Worm (Caenorhabditis elegans) whole organism, young adult: Measurements from ENCODE around the gene clec-231.
"Not testable (repeated sequence)": the region's sequence is repeated elsewhere in the genome, so short reads cannot be mapped to it uniquely, and the experiment has no call there.

Source experiments
- B0261.1 ChIP-seq: sonication (generic microtip); optimal IDR thresholded peaks from 2 replicates; lab custom pipeline; 2016; ENCODE audit warnings: mild to moderate bottlenecking, missing genetic modification characterization, moderate library complexity, missing compliant biosample characterization
- T07F8.4 ChIP-seq: sonication (generic microtip); optimal IDR thresholded peaks from 2 replicates; lab custom pipeline; 2016; ENCODE audit warnings: mild to moderate bottlenecking, missing genetic modification characterization, moderate library complexity, missing compliant biosample characterization
- Y53G8AR.9 ChIP-seq: fragments of 200-800 bp; sonication (Bioruptor generic); conservative IDR thresholded peaks from 2 replicates; pipeline ENCODE4 v1.3.6; 2022; ENCODE audit warnings: missing genetic modification reagents, missing genetic modification characterization, missing compliant biosample characterization
- Y79H2A.3 ChIP-seq: fragments of 200-800 bp; sonication (Bioruptor generic); conservative IDR thresholded peaks from 2 replicates; pipeline ENCODE4 v1.3.6; 2022; ENCODE audit warnings: missing genetic modification reagents, missing genetic modification characterization, missing compliant biosample characterization
- ZK185.1 ChIP-seq: sonication (generic microtip); optimal IDR thresholded peaks from 2 replicates; lab custom pipeline; 2016; ENCODE audit warnings: mild to moderate bottlenecking, missing genetic modification characterization, missing compliant biosample characterization; ENCODE audit not compliant: poor library complexity, severe bottlenecking
- akir-1 ChIP-seq: fragments of 200-800 bp; sonication (Bioruptor generic); optimal IDR thresholded peaks from 2 replicates; lab custom pipeline; 2018; ENCODE audit warnings: mild to moderate bottlenecking, missing genetic modification characterization, moderate library complexity, missing compliant biosample characterization
- aptf-2 ChIP-seq: fragments of 200-800 bp; sonication (Bioruptor generic); conservative IDR thresholded peaks from 2 replicates; pipeline ENCODE4 v1.3.6; 2022; ENCODE audit warnings: missing genetic modification reagents, missing genetic modification characterization, missing compliant biosample characterization
- attf-5 ChIP-seq: fragments of 200-800 bp; sonication (Bioruptor generic); optimal IDR thresholded peaks from 2 replicates; lab custom pipeline; 2018; ENCODE audit warnings: mild to moderate bottlenecking, missing genetic modification characterization, missing compliant biosample characterization
- bed-2 ChIP-seq: fragments of 200-800 bp; sonication (Bioruptor generic); IDR thresholded peaks from 2 replicates; pipeline ENCODE4 v1.3.6; 2022; ENCODE audit warnings: missing genetic modification reagents, missing genetic modification characterization, missing compliant biosample characterization
- cebp-1 ChIP-seq, 2 experiments: fragments of 200-800 bp in 1 of 2; sonication (Bioruptor generic) in 1 of 2; sonication (generic microtip) in 1 of 2; IDR thresholded peaks in 1 of 2; optimal IDR thresholded peaks in 1 of 2; 2 replicates each; pipeline versions ENCODE4 v1.3.6 to Lab custom; 2017 to 2022; ENCODE audit warnings: missing compliant biosample characterization in 2 of 2, missing genetic modification characterization in 2 of 2, mild to moderate bottlenecking in 1 of 2, missing genetic modification reagents in 1 of 2, moderate library complexity in 1 of 2
- cebp-2 ChIP-seq: fragments of 200-800 bp; sonication (Bioruptor generic); IDR thresholded peaks from 2 replicates; pipeline ENCODE4 v1.3.6; 2022; ENCODE audit warnings: missing genetic modification characterization, missing compliant biosample characterization
- ceh-27 ChIP-seq: fragments of 200-800 bp; sonication (Bioruptor generic); optimal IDR thresholded peaks from 2 replicates; lab custom pipeline; 2018; ENCODE audit warnings: mild to moderate bottlenecking, missing genetic modification characterization, moderate library complexity, missing compliant biosample characterization
- chd-7 ChIP-seq: sonication (generic microtip); optimal IDR thresholded peaks from 2 replicates; lab custom pipeline; 2016; ENCODE audit warnings: mild to moderate bottlenecking, missing genetic modification characterization, moderate library complexity, missing compliant biosample characterization
- egl-18 ChIP-seq: fragments of 200-800 bp; sonication (Bioruptor generic); IDR thresholded peaks from 2 replicates; pipeline ENCODE4 v1.3.6; 2022; ENCODE audit warnings: missing genetic modification reagents, missing genetic modification characterization, missing compliant biosample characterization
- gei-17 ChIP-seq: fragments of 200-800 bp; sonication (Bioruptor generic); optimal IDR thresholded peaks from 2 replicates; lab custom pipeline; 2018; ENCODE audit warnings: mild to moderate bottlenecking, missing genetic modification characterization, missing compliant biosample characterization
- hlh-26 ChIP-seq: fragments of 200-800 bp; sonication (Bioruptor generic); conservative IDR thresholded peaks from 2 replicates; pipeline ENCODE4 v1.3.6; 2022; ENCODE audit warnings: missing genetic modification reagents, missing genetic modification characterization, missing compliant biosample characterization
- hmg-1.2 ChIP-seq: fragments of 200-800 bp; sonication (Bioruptor generic); IDR thresholded peaks from 2 replicates; pipeline ENCODE4 v1.3.6; 2022; ENCODE audit warnings: missing genetic modification reagents, missing genetic modification characterization, missing compliant biosample characterization
- hmg-20 ChIP-seq: fragments of 200-800 bp; sonication (Bioruptor generic); IDR thresholded peaks from 2 replicates; pipeline ENCODE4 v1.3.6; 2022; ENCODE audit warnings: missing genetic modification reagents, missing genetic modification characterization, missing compliant biosample characterization
- hrde-1 ChIP-seq: sonication (generic microtip); optimal IDR thresholded peaks from 2 replicates; lab custom pipeline; 2016; ENCODE audit warnings: missing genetic modification characterization, mild to moderate bottlenecking, missing compliant biosample characterization, moderate library complexity, missing genotype, missing genetic modification reagents, borderline replicate concordance
- hsf-1 ChIP-seq: fragments of 200-800 bp; sonication (Bioruptor generic); IDR thresholded peaks from 2 replicates; pipeline ENCODE4 v1.3.6; 2022; ENCODE audit warnings: missing genetic modification reagents, missing genetic modification characterization, missing compliant biosample characterization
- lin-26 ChIP-seq: fragments of 200-800 bp; sonication (Bioruptor generic); IDR thresholded peaks from 2 replicates; pipeline ENCODE4 v1.3.6; 2022; ENCODE audit warnings: missing genetic modification reagents, missing genetic modification characterization, missing compliant biosample characterization
- lin-54 ChIP-seq: fragments of 200-800 bp; sonication (Bioruptor generic); optimal IDR thresholded peaks from 2 replicates; lab custom pipeline; 2018; ENCODE audit warnings: mild to moderate bottlenecking, missing genetic modification characterization, missing compliant biosample characterization
- lsl-1 ChIP-seq: fragments of 200-800 bp; sonication (Bioruptor generic); optimal IDR thresholded peaks from 2 replicates; lab custom pipeline; 2018; ENCODE audit warnings: mild to moderate bottlenecking, missing genetic modification characterization, moderate library complexity, missing compliant biosample characterization
- madf-6 ChIP-seq: fragments of 200-800 bp; sonication (Bioruptor generic); IDR thresholded peaks from 2 replicates; pipeline ENCODE4 v1.3.6; 2022; ENCODE audit warnings: missing genetic modification reagents, missing genetic modification characterization, missing compliant biosample characterization
- mcd-1 ChIP-seq: fragments of 200-800 bp; sonication (Bioruptor generic); IDR thresholded peaks from 2 replicates; pipeline ENCODE4 v1.3.6; 2022; ENCODE audit warnings: missing genetic modification reagents, missing genetic modification characterization, missing compliant biosample characterization
- nfya-2 ChIP-seq: fragments of 200-800 bp; sonication (Bioruptor generic); IDR thresholded peaks from 2 replicates; pipeline ENCODE4 v1.3.6; 2022; ENCODE audit warnings: missing genetic modification reagents, missing genetic modification characterization, missing compliant biosample characterization
- nhr-27 ChIP-seq: fragments of 200-800 bp; sonication (Bioruptor generic); optimal IDR thresholded peaks from 2 replicates; lab custom pipeline; 2018; ENCODE audit warnings: mild to moderate bottlenecking, missing genetic modification characterization, moderate library complexity, missing compliant biosample characterization
- pbrm-1 ChIP-seq: fragments of 200-800 bp; sonication (Bioruptor generic); IDR thresholded peaks from 2 replicates; pipeline ENCODE4 v1.3.6; 2022; ENCODE audit warnings: missing genetic modification reagents, missing genetic modification characterization, missing compliant biosample characterization
- rec-8 ChIP-seq, 2 experiments: sonication (generic microtip); optimal IDR thresholded peaks; 2 replicates each; lab custom pipeline; 2016; ENCODE audit warnings: mild to moderate bottlenecking in 2 of 2, missing genetic modification characterization in 2 of 2, missing genetic modification reagents in 2 of 2, missing genotype in 2 of 2, missing biosample characterization in 1 of 2, missing compliant biosample characterization in 1 of 2, moderate library complexity in 1 of 2
- rpc-1 ChIP-seq, 2 experiments: fragments of 150-350 bp in 1 of 2; sonication (generic microtip) in 1 of 2; optimal IDR thresholded peaks; 2 replicates each; lab custom pipeline; 2014 to 2018; ENCODE audit warnings: missing biosample characterization in 1 of 2, missing genetic modification characterization in 1 of 2, missing genetic modification reagents in 1 of 2, missing genotype in 1 of 2
- sea-2 ChIP-seq: fragments of 200-800 bp; sonication (Bioruptor generic); IDR thresholded peaks from 2 replicates; pipeline ENCODE4 v1.3.6; 2022; ENCODE audit warnings: missing genetic modification characterization, missing compliant biosample characterization
- snpc-1.1 ChIP-seq: sonication (generic microtip); optimal IDR thresholded peaks from 2 replicates; lab custom pipeline; 2017; ENCODE audit warnings: missing genetic modification characterization, mild to moderate bottlenecking, missing compliant biosample characterization, antibody characterized with exemption, moderate library complexity, missing genotype, missing genetic modification reagents; ENCODE audit not compliant: insufficient read depth
- snpc-1.3 ChIP-seq: sonication (generic microtip); optimal IDR thresholded peaks from 2 replicates; lab custom pipeline; 2017; ENCODE audit warnings: missing genetic modification characterization, mild to moderate bottlenecking, missing compliant biosample characterization, antibody characterized with exemption, moderate library complexity, missing genotype, missing genetic modification reagents; ENCODE audit not compliant: insufficient read depth
- snpc-4 ChIP-seq, 5 experiments: fragments of 150-350 bp in 1 of 5; sonication (generic microtip) in 4 of 5; optimal IDR thresholded peaks; 2 replicates each; lab custom pipeline; 2014 to 2018; ENCODE audit warnings: missing genetic modification characterization in 5 of 5, missing biosample characterization in 3 of 5, antibody characterized with exemption in 2 of 5, mild to moderate bottlenecking in 2 of 5, missing compliant biosample characterization in 2 of 5, missing genotype in 2 of 5, moderate library complexity in 2 of 5, missing genetic modification reagents in 1 of 5
- tbp1 ChIP-seq: fragments of 200-800 bp; sonication (Bioruptor generic); optimal IDR thresholded peaks from 2 replicates; lab custom pipeline; 2018; ENCODE audit warnings: mild to moderate bottlenecking, missing genetic modification characterization, missing compliant biosample characterization
- tbx-9 ChIP-seq: sonication (generic microtip); optimal IDR thresholded peaks from 2 replicates; lab custom pipeline; 2016; ENCODE audit warnings: borderline replicate concordance, missing genetic modification characterization, inconsistent platforms, missing compliant biosample characterization
- ztf-18 ChIP-seq: sonication (generic microtip); optimal IDR thresholded peaks from 2 replicates; lab custom pipeline; 2016; ENCODE audit warnings: missing genotype, mild to moderate bottlenecking, missing genetic modification characterization, missing compliant biosample characterization
- ztf-28 ChIP-seq: fragments of 200-800 bp; sonication (Bioruptor generic); IDR thresholded peaks from 2 replicates; pipeline ENCODE4 v1.3.6; 2022; ENCODE audit warnings: missing genetic modification reagents, missing genetic modification characterization, missing compliant biosample characterization
- ztf-6 ChIP-seq: fragments of 200-800 bp; sonication (Bioruptor generic); IDR thresholded peaks from 2 replicates; pipeline ENCODE4 v1.3.6; 2022; ENCODE audit warnings: missing genetic modification reagents, missing genetic modification characterization, missing compliant biosample characterization

clec-231 gene

ce11 chrV:15392064-15392463, 41.5 kb upstream of the clec-231 start (continued):
- TF ChIP-seq Y53G8AR.9 (GFP tag; lab: Robert Waterston, UW) (no peak), cebp-1 (GFP tag; IDR thresholded peaks at IDR 0.05; lab: Robert Waterston, UW) (no peak), cebp-1 (tag; optimal IDR thresholded peaks at IDR 0.05; lab: Kevin White, UChicago) (no peak), bed-2 (no peak), gei-17 (GFP tag; lab: Kevin White, UChicago) (no peak), hlh-26 (GFP tag; lab: Robert Waterston, UW) (no peak), chd-7 (no peak), hmg-1.2 (GFP tag; lab: Robert Waterston, UW) (0 out of 2 replicates have a peak, but pooled peaks have one; percentile 12), hmg-20 (GFP tag; lab: Robert Waterston, UW) (no peak), tbx-9 (tag; lab: Kevin White, UChicago) (no peak), ztf-6 (GFP tag; lab: Robert Waterston, UW) (no peak), ztf-18 (peak; percentile 73), snpc-4 (GFP tag; optimal IDR thresholded peaks at IDR 0.05; lab: Kevin White, UChicago) (no peak), snpc-4 (tag; optimal IDR thresholded peaks at IDR 0.05; lab: Kevin White, UChicago) (no peak), hsf-1 (GFP tag; lab: Robert Waterston, UW) (no peak), cebp-2 (GFP tag; lab: Robert Waterston, UW) (no peak), madf-6 (peak; percentile 11; the same call in 1 of the 2 replicates), lin-54 (no peak), attf-5 (GFP tag; lab: Kevin White, UChicago) (no peak), nfya-2 (no peak), Y79H2A.3 (GFP tag; lab: Robert Waterston, UW) (no peak), akir-1 (GFP tag; lab: Kevin White, UChicago) (no peak), ceh-27 (GFP tag; lab: Kevin White, UChicago) (no peak), lsl-1 (GFP tag; lab: Kevin White, UChicago) (peak; percentile 62), sea-2 (GFP tag; lab: Robert Waterston, UW) (no peak), snpc-1.1 (tag; lab: Kevin White, UChicago) (no peak), lin-26 (GFP tag; lab: Robert Waterston, UW) (no peak)

- not testable (repeated sequence) for TF ChIP-seq rpc-1 (optimal IDR thresholded peaks at IDR 0.05; lab: Kevin White, UChicago)
- TF ChIP-seq rpc-1 (tag; optimal IDR thresholded peaks at IDR 0.05; lab: Kevin White, UChicago) (peak; percentile 42), tbp1 (GFP tag; lab: Kevin White, UChicago) (peak; percentile 76), B0261.1 (tag; lab: Kevin White, UChicago) (peak; percentile 50)
Measured at ce11 chrV:15390599-15390998, 40.1 kb upstream of the clec-231 start.

- TF ChIP-seq egl-18 (GFP tag; lab: Robert Waterston, UW) (no peak), T07F8.4 (tag; lab: Kevin White, UChicago) (no peak), snpc-1.3 (no peak), pbrm-1 (GFP tag; lab: Robert Waterston, UW) (no peak), ZK185.1 (tag; lab: Kevin White, UChicago) (no peak), mcd-1 (GFP tag; lab: Robert Waterston, UW) (peak; percentile 74), hrde-1 (tag; lab: Kevin White, UChicago) (no peak), ztf-28 (GFP tag; lab: Robert Waterston, UW) (0 out of 2 replicates have a peak, but pooled peaks have one; percentile 30), tbp1 (GFP tag; lab: Kevin White, UChicago) (no peak), lin-54 (peak; percentile 12), aptf-2 (GFP tag; lab: Robert Waterston, UW) (0 out of 2 replicates have a peak, but pooled peaks have one; percentile 33), snpc-4 (GFP tag; optimal IDR thresholded peaks at IDR 0.05; lab: Kevin White, UChicago) (no peak), snpc-4 (tag; optimal IDR thresholded peaks at IDR 0.05; lab: Kevin White, UChicago) (no peak), madf-6 (peak; percentile 57), hsf-1 (GFP tag; lab: Robert Waterston, UW) (0 out of 2 replicates have a peak, but pooled peaks have one; percentile 30), nhr-27 (tag; lab: Kevin White, UChicago) (no peak), rec-8 (tag; optimal IDR thresholded peaks at IDR 0.05; lab: Kevin White, UChicago) (no peak)
Measured at ce11 chrV:15388820-15389384, 38.4 kb upstream of the clec-231 start, which contains the start of gene srh-170. srh-170 (minus strand) TSS chrV:15388870.
